Worm (Caenorhabditis elegans): ENCODE results near the gene F53C11.4.

DNA sequence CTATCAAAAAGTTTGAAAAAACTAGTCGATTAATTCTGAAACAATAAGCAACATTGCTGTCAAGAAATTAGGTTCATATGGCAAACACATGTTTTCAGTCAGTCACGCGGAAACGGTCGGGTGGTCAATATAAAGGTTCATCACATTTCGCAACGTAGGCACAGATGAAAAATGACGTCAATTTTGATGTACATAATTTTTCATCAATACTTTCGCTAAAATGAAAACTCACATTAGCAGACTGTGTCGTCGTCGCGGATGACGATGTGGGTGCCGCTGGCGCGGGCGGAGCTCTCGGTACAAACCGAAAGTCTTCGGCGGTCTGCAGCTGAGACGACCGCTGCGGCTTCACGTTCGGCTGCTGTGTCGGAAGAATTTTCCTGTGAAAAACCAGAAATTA lies 16.8 kb upstream of the F53C11.4 start, which contains the start of gene swan-2:
- TF ChIP-seq lin-39 (tag; optimal IDR thresholded peaks at IDR 0.05) (no peak), nhr-237 (tag; optimal IDR thresholded peaks at IDR 0.05) (no peak), nhr-76 (tag; optimal IDR thresholded peaks at IDR 0.05) (no peak), nhr-11 (tag; optimal IDR thresholded peaks at IDR 0.05) (no peak), nhr-77 (tag; optimal IDR thresholded peaks at IDR 0.05) (no peak), tbx-2 (tag; optimal IDR thresholded peaks at IDR 0.05) (no peak), eor-1 (tag; optimal IDR thresholded peaks at IDR 0.05) (no peak)

Measured in whole organism, L3 larva.